Worm (Caenorhabditis elegans) whole organism, late embryonic: ENCODE measurements around the gene inos-1.

Experiments
- C08G9.2 ChIP-seq: sonication (generic microtip); optimal IDR thresholded peaks from 2 replicates; lab custom pipeline; 2016; ENCODE audit warnings: mild to moderate bottlenecking, missing genetic modification characterization, moderate library complexity, missing compliant biosample characterization
- C38D4.7 ChIP-seq: fragments of 200-800 bp; sonication (Bioruptor generic); optimal IDR thresholded peaks from 2 replicates; lab custom pipeline; 2018; ENCODE audit warnings: mild to moderate bottlenecking, missing genetic modification characterization, moderate library complexity, missing compliant biosample characterization
- F13H6.1 ChIP-seq: sonication (generic microtip); optimal IDR thresholded peaks from 2 replicates; lab custom pipeline; 2016; ENCODE audit warnings: missing genetic modification characterization, missing compliant biosample characterization
- K09A11.1 ChIP-seq: sonication (generic microtip); optimal IDR thresholded peaks from 2 replicates; lab custom pipeline; 2017; ENCODE audit warnings: antibody characterized with exemption, mild to moderate bottlenecking, missing genetic modification characterization, missing compliant biosample characterization; ENCODE audit not compliant: insufficient read depth
- ahr-1 ChIP-seq: sonication (generic microtip); optimal IDR thresholded peaks from 2 replicates; lab custom pipeline; 2016; ENCODE audit warnings: missing genetic modification characterization, missing compliant biosample characterization
- ceh-18 ChIP-seq: sonication (generic microtip); optimal IDR thresholded peaks from 2 replicates; lab custom pipeline; 2016; ENCODE audit warnings: missing genetic modification characterization, missing compliant biosample characterization
- ceh-19 ChIP-seq: fragments of 200-800 bp; sonication (Bioruptor generic); optimal IDR thresholded peaks from 2 replicates; lab custom pipeline; 2018; ENCODE audit warnings: mild to moderate bottlenecking, missing genetic modification characterization, missing compliant biosample characterization
- ceh-22 ChIP-seq: sonication (generic microtip); optimal IDR thresholded peaks from 2 replicates; lab custom pipeline; 2017; ENCODE audit warnings: missing biosample characterization, missing genetic modification characterization
- ceh-24 ChIP-seq: sonication (generic microtip); optimal IDR thresholded peaks from 2 replicates; lab custom pipeline; 2016; ENCODE audit warnings: mild to moderate bottlenecking, missing genetic modification characterization, missing compliant biosample characterization
- ceh-31 ChIP-seq: sonication (generic microtip); optimal IDR thresholded peaks from 2 replicates; lab custom pipeline; 2016; ENCODE audit warnings: missing genetic modification characterization, missing compliant biosample characterization
- ceh-34 ChIP-seq: sonication (generic microtip); optimal IDR thresholded peaks from 2 replicates; lab custom pipeline; 2016; ENCODE audit warnings: mild to moderate bottlenecking, missing genetic modification characterization, missing compliant biosample characterization
- ceh-45 ChIP-seq: fragments of 200-800 bp; sonication (Bioruptor generic); IDR thresholded peaks from 2 replicates; pipeline ENCODE4 v1.3.6; 2022; ENCODE audit warnings: missing genetic modification reagents, missing genetic modification characterization, missing compliant biosample characterization
- ceh-48 ChIP-seq: sonication (generic microtip); optimal IDR thresholded peaks from 2 replicates; lab custom pipeline; 2016; ENCODE audit warnings: missing genetic modification characterization, inconsistent platforms, missing compliant biosample characterization
- ceh-9 ChIP-seq: sonication (generic microtip); optimal IDR thresholded peaks from 2 replicates; lab custom pipeline; 2016; ENCODE audit warnings: mild to moderate bottlenecking, missing genetic modification characterization, inconsistent platforms, missing compliant biosample characterization
- che-1 ChIP-seq: sonication (generic microtip); optimal IDR thresholded peaks from 2 replicates; lab custom pipeline; 2016; ENCODE audit warnings: mild to moderate bottlenecking, missing genetic modification characterization, missing compliant biosample characterization
- dmd-4 ChIP-seq: sonication (generic microtip); optimal IDR thresholded peaks from 2 replicates; lab custom pipeline; 2016; ENCODE audit warnings: borderline replicate concordance, missing genetic modification characterization, missing compliant biosample characterization
- elt-2 ChIP-seq: sonication (generic microtip); optimal IDR thresholded peaks from 2 replicates; lab custom pipeline; 2016; ENCODE audit warnings: missing genetic modification reagents, missing genetic modification characterization, missing compliant biosample characterization
- elt-4 ChIP-seq: sonication (generic microtip); optimal IDR thresholded peaks from 2 replicates; lab custom pipeline; 2016; ENCODE audit warnings: missing genetic modification characterization, missing compliant biosample characterization
- eyg-1 ChIP-seq: sonication (generic microtip); optimal IDR thresholded peaks from 2 replicates; lab custom pipeline; 2016; ENCODE audit warnings: missing genotype, missing genetic modification characterization, missing compliant biosample characterization
- fax-1 ChIP-seq: sonication (generic microtip); optimal IDR thresholded peaks from 2 replicates; lab custom pipeline; 2016; ENCODE audit warnings: missing genotype, missing genetic modification characterization, missing compliant biosample characterization
- fkh-10 ChIP-seq: fragments of 150-350 bp; optimal IDR thresholded peaks from 2 replicates; lab custom pipeline; 2014; ENCODE audit warnings: missing biosample characterization, missing genetic modification reagents, missing genetic modification characterization
- gmeb-2 ChIP-seq: sonication (generic microtip); optimal IDR thresholded peaks from 2 replicates; lab custom pipeline; 2016; ENCODE audit warnings: missing genetic modification characterization, inconsistent platforms, missing compliant biosample characterization
- hlh-13 ChIP-seq: fragments of 200-800 bp; sonication (Bioruptor generic); optimal IDR thresholded peaks from 2 replicates; lab custom pipeline; 2018; ENCODE audit warnings: mild to moderate bottlenecking, missing genetic modification characterization, missing compliant biosample characterization
- hlh-15 ChIP-seq: sonication (generic microtip); optimal IDR thresholded peaks from 2 replicates; lab custom pipeline; 2016; ENCODE audit warnings: missing genetic modification characterization, missing compliant biosample characterization
- hlh-30 ChIP-seq: sonication (generic microtip); optimal IDR thresholded peaks from 2 replicates; lab custom pipeline; 2017; ENCODE audit warnings: antibody characterized with exemption, missing genetic modification characterization, missing compliant biosample characterization; ENCODE audit not compliant: insufficient read depth
- hlh-6 ChIP-seq: sonication (generic microtip); optimal IDR thresholded peaks from 2 replicates; lab custom pipeline; 2016; ENCODE audit warnings: missing genotype, missing genetic modification characterization, missing compliant biosample characterization
- hlh-8 ChIP-seq: sonication (generic microtip); optimal IDR thresholded peaks from 2 replicates; lab custom pipeline; 2016; ENCODE audit warnings: missing genotype, missing genetic modification characterization, missing compliant biosample characterization
- lim-6 ChIP-seq: sonication (generic microtip); optimal IDR thresholded peaks from 2 replicates; lab custom pipeline; 2016; ENCODE audit warnings: missing genetic modification characterization, missing compliant biosample characterization
- lin-11 ChIP-seq: fragments of 200-800 bp; sonication (Bioruptor generic); optimal IDR thresholded peaks from 2 replicates; lab custom pipeline; 2018; ENCODE audit warnings: mild to moderate bottlenecking, missing genetic modification characterization, missing compliant biosample characterization
- madf-2 ChIP-seq: sonication (generic microtip); optimal IDR thresholded peaks from 2 replicates; lab custom pipeline; 2017; ENCODE audit warnings: missing genetic modification characterization, missing compliant biosample characterization
- mec-3 ChIP-seq: sonication (generic microtip); optimal IDR thresholded peaks from 2 replicates; lab custom pipeline; 2016; ENCODE audit warnings: borderline replicate concordance, missing genetic modification characterization, missing compliant biosample characterization
- nfya-1 ChIP-seq: sonication (generic microtip); optimal IDR thresholded peaks from 2 replicates; lab custom pipeline; 2017; ENCODE audit warnings: missing genetic modification characterization, mild to moderate bottlenecking, missing compliant biosample characterization, antibody characterized with exemption, moderate library complexity
- npax-4 ChIP-seq: sonication (generic microtip); optimal IDR thresholded peaks from 2 replicates; lab custom pipeline; 2016; ENCODE audit warnings: missing genetic modification characterization, missing compliant biosample characterization
- odd-2 ChIP-seq: sonication (generic microtip); optimal IDR thresholded peaks from 2 replicates; lab custom pipeline; 2017; ENCODE audit warnings: antibody characterized with exemption, mild to moderate bottlenecking, missing genetic modification characterization, missing compliant biosample characterization
- pag-3 ChIP-seq: sonication (generic microtip); optimal IDR thresholded peaks from 2 replicates; lab custom pipeline; 2016; ENCODE audit warnings: missing compliant biosample characterization, missing genetic modification characterization, borderline replicate concordance
- pat-9 ChIP-seq: fragments of 200-800 bp; sonication (Bioruptor generic); optimal IDR thresholded peaks from 2 replicates; lab custom pipeline; 2018; ENCODE audit warnings: mild to moderate bottlenecking, missing genetic modification characterization, moderate library complexity, missing compliant biosample characterization
- pax-1 ChIP-seq: fragments of 150-350 bp; optimal IDR thresholded peaks from 2 replicates; lab custom pipeline; 2014; ENCODE audit warnings: missing biosample characterization, missing genetic modification characterization
- pha-4 ChIP-seq: fragments of 150-350 bp; optimal IDR thresholded peaks from 2 replicates; lab custom pipeline; 2018; ENCODE audit warnings: missing biosample characterization, missing genetic modification reagents, missing genetic modification characterization
- pqm-1 ChIP-seq: sonication (generic microtip); optimal IDR thresholded peaks from 2 replicates; lab custom pipeline; 2016; ENCODE audit warnings: missing genetic modification characterization, missing compliant biosample characterization
- ref-2 ChIP-seq: sonication (generic microtip); optimal IDR thresholded peaks from 2 replicates; lab custom pipeline; 2016; ENCODE audit warnings: missing genetic modification characterization, missing compliant biosample characterization
- rnt-1 ChIP-seq: sonication (generic microtip); optimal IDR thresholded peaks from 2 replicates; lab custom pipeline; 2016; ENCODE audit warnings: missing genetic modification characterization, missing compliant biosample characterization
- sdc-2 ChIP-seq: sonication (generic microtip); optimal IDR thresholded peaks from 2 replicates; lab custom pipeline; 2016; ENCODE audit warnings: missing genotype, missing genetic modification characterization, missing compliant biosample characterization
- sox-2 ChIP-seq: fragments of 200-800 bp; sonication (Bioruptor generic); IDR thresholded peaks from 2 replicates; pipeline ENCODE4 v1.3.6; 2022; ENCODE audit warnings: missing genetic modification reagents, missing genetic modification characterization, missing compliant biosample characterization
- sox-4 ChIP-seq: sonication (generic microtip); optimal IDR thresholded peaks from 2 replicates; lab custom pipeline; 2017; ENCODE audit warnings: mild to moderate bottlenecking, missing genetic modification characterization, inconsistent platforms, missing compliant biosample characterization
- syd-9 ChIP-seq: sonication (generic microtip); optimal IDR thresholded peaks from 2 replicates; lab custom pipeline; 2016; ENCODE audit warnings: mild to moderate bottlenecking, missing genetic modification characterization, moderate library complexity, missing compliant biosample characterization
- tbx-7 ChIP-seq: sonication (generic microtip); optimal IDR thresholded peaks from 2 replicates; lab custom pipeline; 2016; ENCODE audit warnings: missing genotype, missing genetic modification characterization, missing compliant biosample characterization
- unc-42 ChIP-seq: sonication (generic microtip); optimal IDR thresholded peaks from 2 replicates; lab custom pipeline; 2016; ENCODE audit warnings: missing genotype, missing genetic modification characterization, missing compliant biosample characterization
- unc-55 ChIP-seq: sonication (generic microtip); optimal IDR thresholded peaks from 2 replicates; lab custom pipeline; 2017; ENCODE audit warnings: missing biosample characterization, missing genetic modification reagents, missing genetic modification characterization
- ztf-16 ChIP-seq: sonication (generic microtip); optimal IDR thresholded peaks from 2 replicates; lab custom pipeline; 2017; ENCODE audit warnings: missing genetic modification characterization, missing compliant biosample characterization

The inos-1 gene

DNA sequence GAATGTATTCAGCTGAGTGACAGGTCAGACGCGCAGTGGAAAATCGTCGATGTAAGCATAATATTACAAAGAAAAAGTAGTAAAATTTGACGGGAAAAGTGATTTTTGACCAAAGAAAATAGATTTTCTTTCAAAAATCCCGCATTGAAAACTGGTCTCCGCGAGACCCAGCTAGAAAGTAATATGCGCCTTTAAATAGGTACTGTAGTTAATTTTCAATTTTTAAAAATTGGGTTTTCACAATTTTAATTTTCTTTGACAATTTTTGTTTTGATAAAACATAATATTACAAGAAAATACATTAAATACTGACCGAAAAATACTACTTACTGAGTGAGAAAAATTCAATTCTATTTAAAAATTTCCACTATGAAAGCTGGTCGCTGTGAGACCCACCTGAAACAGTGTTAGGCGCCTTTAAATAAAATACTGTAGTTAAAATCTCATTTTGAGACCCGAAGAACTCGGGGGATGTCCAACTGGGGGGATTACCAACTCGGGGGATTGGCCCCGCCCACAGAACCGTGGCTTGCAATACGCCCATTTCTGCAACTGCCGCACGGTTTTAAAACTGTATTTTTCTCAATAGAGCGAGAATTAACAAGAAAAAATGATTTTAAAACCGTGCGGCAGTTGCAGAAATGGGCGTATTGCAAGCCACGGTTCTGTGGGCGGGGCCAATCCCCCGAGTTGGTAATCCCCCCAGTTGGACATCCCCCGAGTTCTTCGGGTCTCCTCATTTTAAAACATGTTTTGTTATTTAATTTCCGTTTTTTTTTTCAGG, 4.7 kb downstream of the inos-1 start, which contains the start of gene tars-1:
TSS of gene tars-1 (minus strand) at position 497 of the 784 bp plus-strand sequence.
- TF ChIP-seq unc-55 (GFP tag; lab: Kevin White, UChicago): peak; percentile 20

DNA sequence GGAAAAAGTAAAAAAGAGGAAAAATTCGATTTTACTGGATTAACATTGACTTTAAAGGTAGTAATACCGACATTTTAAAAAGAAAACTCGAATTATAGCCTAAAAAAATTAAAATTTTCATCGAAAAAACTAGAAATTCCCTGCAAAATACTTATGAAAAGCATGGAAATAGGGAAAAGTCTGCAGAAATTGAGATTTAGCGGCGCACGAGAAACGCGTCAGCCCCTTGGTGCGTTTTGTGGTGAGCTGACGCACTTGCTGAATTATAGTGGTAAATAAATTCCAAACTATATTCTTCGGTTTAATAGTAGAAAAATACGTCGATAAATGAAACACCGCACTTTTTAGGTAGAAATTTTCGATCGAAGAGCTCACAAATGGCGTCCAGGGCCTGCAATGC, 5.7 kb downstream of the inos-1 start:
- TF ChIP-seq K09A11.1 (tag; lab: Kevin White, UChicago) (no peak), F13H6.1 (no peak), tbx-7 (tag; lab: Kevin White, UChicago) (no peak), rnt-1 (tag; lab: Kevin White, UChicago) (peak; percentile 18), pat-9 (peak; percentile 25), ceh-34 (tag; lab: Kevin White, UChicago) (no peak), elt-2 (no peak), pax-1 (tag; lab: Kevin White, UChicago) (no peak), eyg-1 (tag; lab: Kevin White, UChicago) (no peak), sox-4 (tag; lab: Kevin White, UChicago) (peak; percentile 22), madf-2 (tag; lab: Kevin White, UChicago) (no peak), syd-9 (tag; lab: Kevin White, UChicago) (no peak), ceh-19 (GFP tag; lab: Kevin White, UChicago) (no peak), ahr-1 (no peak), che-1 (tag; lab: Kevin White, UChicago) (peak; percentile 8), npax-4 (tag; lab: Kevin White, UChicago) (no peak), elt-4 (tag; lab: Kevin White, UChicago) (no peak), ceh-18 (peak; percentile 14), C38D4.7 (no peak), mec-3 (tag; lab: Kevin White, UChicago) (no peak), hlh-30 (tag; lab: Kevin White, UChicago) (no peak), nfya-1 (tag; lab: Kevin White, UChicago) (peak; percentile 37), ceh-22 (no peak), ztf-16 (peak; percentile 1), ceh-9 (tag; lab: Kevin White, UChicago) (no peak), ceh-31 (peak; percentile 56), hlh-13 (GFP tag; lab: Kevin White, UChicago) (no peak), ceh-48 (tag; lab: Kevin White, UChicago) (no peak), ceh-24 (tag; lab: Kevin White, UChicago) (no peak), C08G9.2 (tag; lab: Kevin White, UChicago) (no peak), ceh-45 (GFP tag; lab: Robert Waterston, UW) (no peak), dmd-4 (no peak), lin-11 (tag; lab: Kevin White, UChicago) (no peak), odd-2 (tag; lab: Kevin White, UChicago) (no peak), pha-4 (tag; lab: Kevin White, UChicago) (no peak), pag-3 (tag; lab: Kevin White, UChicago) (no peak), fax-1 (tag; lab: Kevin White, UChicago) (no peak), lim-6 (tag; lab: Kevin White, UChicago) (no peak), hlh-15 (tag; lab: Kevin White, UChicago) (no peak), sdc-2 (tag; lab: Kevin White, UChicago) (no peak), ref-2 (tag; lab: Kevin White, UChicago) (no peak), unc-42 (tag; lab: Kevin White, UChicago) (no peak), hlh-8 (no peak), unc-55 (GFP tag; lab: Kevin White, UChicago) (no peak), gmeb-2 (tag; lab: Kevin White, UChicago) (no peak), fkh-10 (GFP tag; lab: Kevin White, UChicago) (no peak), sox-2 (GFP tag; lab: Robert Waterston, UW) (no peak), hlh-6 (no peak), pqm-1 (no peak)
